Worm (Caenorhabditis elegans): ENCODE measurements around the gene lgc-1.

lgc-1 gene

DNA sequence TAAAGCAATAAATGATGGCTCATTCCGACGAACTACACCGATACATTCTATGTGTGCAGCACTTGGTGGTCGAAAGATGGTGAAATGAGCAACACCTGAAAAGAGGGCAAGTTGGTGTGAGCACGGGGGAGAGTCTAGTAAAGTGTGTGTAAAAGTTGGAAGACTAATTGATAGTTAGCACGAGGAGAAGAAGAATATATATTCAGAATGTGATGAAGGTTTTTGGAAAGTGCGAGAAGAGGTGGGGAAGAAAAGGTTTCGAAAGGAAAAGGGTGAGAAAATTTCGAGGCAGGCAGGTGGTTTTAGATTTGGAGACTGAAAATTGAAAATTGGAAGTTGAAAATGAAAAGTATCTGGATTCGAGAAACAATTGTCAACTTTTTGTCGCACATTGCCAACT lies 17.4 kb downstream of the lgc-1 start, which contains the start of gene Y45G5AM.6:
Gene Y45G5AM.6, minus strand, starts transcription at position 101 of the 400 bp plus-strand sequence.
- TF ChIP-seq bed-3 (GFP tag; optimal IDR thresholded peaks at IDR 0.05) (no peak), cnd-1 (tag; optimal IDR thresholded peaks at IDR 0.05) (no peak), mep-1 (tag; optimal IDR thresholded peaks at IDR 0.05) (no peak)

DNA sequence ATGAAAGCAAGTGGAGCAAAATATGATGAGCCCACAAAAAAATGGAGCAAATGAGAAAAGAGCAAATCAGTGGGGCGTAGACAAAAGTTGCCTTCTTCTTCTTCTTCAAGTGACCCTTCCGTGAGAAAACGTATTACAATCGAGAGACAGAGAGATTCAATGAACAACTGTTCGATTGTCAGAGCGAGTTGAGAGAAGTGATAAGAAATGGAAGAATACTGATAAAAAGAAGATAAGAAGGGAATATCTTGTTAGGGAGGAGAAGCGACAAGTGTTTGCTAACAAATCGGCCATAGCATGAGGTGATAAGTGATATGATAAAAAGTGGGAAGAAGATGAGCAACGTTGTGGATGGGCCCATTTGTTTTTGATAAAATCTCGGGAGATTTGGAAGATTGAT lies 22.5 kb downstream of the lgc-1 start:
- TF ChIP-seq unc-120 (tag; optimal IDR thresholded peaks at IDR 0.05; ENCODE audit: poor library complexity, severe bottlenecking) = peak; percentile 85
- TF ChIP-seq ceh-39 (tag; optimal IDR thresholded peaks at IDR 0.05) = no peak
- no peak for TF ChIP-seq M03D4.4 (tag; optimal IDR thresholded peaks at IDR 0.05)
- TF ChIP-seq hlh-1 (tag; optimal IDR thresholded peaks at IDR 0.05) = peak; percentile 99
- peak; percentile 89 for TF ChIP-seq unc-62 (GFP tag; optimal IDR thresholded peaks at IDR 0.05)
- TF ChIP-seq nhr-12 (tag; optimal IDR thresholded peaks at IDR 0.05) = no peak

DNA sequence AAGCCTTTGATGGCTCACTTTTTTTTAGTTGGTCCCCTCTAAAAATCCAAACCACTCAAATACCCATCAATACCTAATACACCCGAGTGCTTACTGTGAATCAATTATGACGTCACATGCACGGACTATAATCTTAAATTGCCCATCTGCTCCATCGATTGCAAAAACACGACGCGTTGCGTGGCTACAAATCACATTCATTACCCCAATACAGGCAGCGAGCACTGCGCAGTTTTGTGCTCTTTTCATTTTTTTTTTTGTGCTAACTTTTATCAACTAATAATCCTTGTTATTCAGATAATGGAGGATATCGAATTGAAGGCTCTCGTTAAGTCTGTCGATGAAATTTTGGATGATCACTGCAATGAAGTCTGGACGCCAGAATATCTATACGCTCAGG lies 25.3 kb downstream of the lgc-1 start, which contains the start of gene Y45G5AM.5:
Gene Y45G5AM.5, plus strand, starts transcription at position 301 of the 400 bp plus-strand sequence.
- no peak for TF ChIP-seq nhr-28 (tag; optimal IDR thresholded peaks at IDR 0.05)
- peak; percentile 64 for TF ChIP-seq zip-8 (tag; optimal IDR thresholded peaks at IDR 0.05)

DNA sequence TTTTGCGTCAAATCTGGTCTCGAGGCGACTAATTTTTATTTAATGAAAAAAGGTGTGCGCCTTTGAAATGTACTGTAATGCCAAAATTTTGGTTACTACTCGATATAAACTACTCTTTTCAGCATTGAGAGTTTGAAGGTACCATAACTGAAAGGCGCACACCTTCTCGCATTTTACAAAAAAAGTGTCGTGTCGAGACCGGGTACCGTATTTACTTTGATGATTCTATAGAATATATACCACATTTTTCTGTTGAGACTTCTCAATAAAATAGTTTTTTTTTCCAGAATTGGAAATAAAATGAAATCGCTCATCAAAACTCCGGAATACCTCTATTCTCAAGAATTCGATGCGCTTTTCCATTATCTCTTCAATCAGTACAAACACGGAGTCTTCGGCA lies 28.1 kb downstream of the lgc-1 start, which contains the start of gene Y45G5AM.4:
Gene Y45G5AM.4, plus strand, starts transcription at position 301 of the 400 bp plus-strand sequence.
- TF ChIP-seq mls-2 (tag; optimal IDR thresholded peaks at IDR 0.05) = no peak
- no peak for TF ChIP-seq sptf-1 (tag; optimal IDR thresholded peaks at IDR 0.05)
- no peak for TF ChIP-seq ceh-83 (GFP tag; optimal IDR thresholded peaks at IDR 0.05)
- no peak for TF ChIP-seq mab-5 (tag; optimal IDR thresholded peaks at IDR 0.05)
- TF ChIP-seq bed-3 (GFP tag; optimal IDR thresholded peaks at IDR 0.05) = no peak
- no peak for TF ChIP-seq hlh-1 (tag; optimal IDR thresholded peaks at IDR 0.05)
- TF ChIP-seq nhr-12 (tag; optimal IDR thresholded peaks at IDR 0.05) = no peak
- no peak for TF ChIP-seq ces-1 (GFP tag; optimal IDR thresholded peaks at IDR 0.05)
- no peak for TF ChIP-seq pha-4 (tag; optimal IDR thresholded peaks at IDR 0.05)
- no peak for TF ChIP-seq unc-120 (tag; optimal IDR thresholded peaks at IDR 0.05; ENCODE audit: poor library complexity, severe bottlenecking)
- no peak for TF ChIP-seq ham-2 (GFP tag; optimal IDR thresholded peaks at IDR 0.05)
- no peak for TF ChIP-seq ceh-39 (tag; optimal IDR thresholded peaks at IDR 0.05)
- no peak for TF ChIP-seq ceh-43 (GFP tag; optimal IDR thresholded peaks at IDR 0.05)
- no peak for TF ChIP-seq unc-39 (tag; optimal IDR thresholded peaks at IDR 0.05)

DNA sequence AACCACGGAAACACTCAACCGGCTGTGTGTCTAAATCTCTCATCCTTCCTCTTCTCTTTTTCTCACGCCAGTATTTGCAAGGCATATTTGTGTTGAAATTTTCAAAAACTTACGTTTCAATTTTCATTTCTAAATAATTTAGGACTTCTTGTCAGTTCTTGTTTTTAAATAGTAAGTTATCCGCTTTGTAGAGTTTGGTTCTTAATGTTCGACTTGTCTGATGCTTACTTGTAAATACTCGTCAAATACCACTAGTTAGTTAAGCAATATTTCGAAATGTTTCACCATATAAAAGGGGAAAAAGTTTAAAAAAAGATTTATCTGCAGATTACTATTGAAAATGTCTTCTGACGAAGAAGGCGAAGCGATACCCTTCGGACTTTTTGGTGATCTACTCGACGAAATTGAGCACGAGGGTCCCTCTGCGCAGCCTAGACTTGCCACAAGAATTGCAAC lies 29.7 kb downstream of the lgc-1 start, which contains the start of gene Y45G5AM.3:
Gene Y45G5AM.3, plus strand, starts transcription at position 51 of the 456 bp plus-strand sequence.
- no peak for TF ChIP-seq nhr-28 (tag; optimal IDR thresholded peaks at IDR 0.05)

DNA sequence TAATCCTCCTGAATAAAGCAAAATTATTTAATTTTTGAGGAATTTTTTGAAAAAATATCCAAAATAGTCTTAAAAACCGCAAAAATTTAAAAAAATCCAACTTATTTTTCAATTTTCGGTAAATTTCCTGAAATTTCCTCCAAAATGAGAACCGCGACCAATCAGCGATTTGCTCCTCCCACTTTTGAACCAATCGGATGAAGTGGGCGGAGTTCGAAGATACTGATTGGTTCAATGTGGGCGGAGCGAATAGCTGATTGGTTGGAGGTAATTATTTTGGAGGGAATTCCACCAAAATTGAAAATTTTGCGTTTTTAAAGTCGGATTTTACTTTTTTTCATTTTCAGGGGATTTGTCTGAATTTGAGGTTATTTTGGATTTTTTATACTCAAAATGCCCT lies 33.2 kb downstream of the lgc-1 start:
- no peak for TF ChIP-seq M03D4.4 (tag; optimal IDR thresholded peaks at IDR 0.05)
- no peak for TF ChIP-seq sem-2 (GFP tag; optimal IDR thresholded peaks at IDR 0.05)
- TF ChIP-seq hlh-1 (tag; optimal IDR thresholded peaks at IDR 0.05) = no peak
- no peak for TF ChIP-seq snpc-4 (tag; optimal IDR thresholded peaks at IDR 0.05)
- no peak for TF ChIP-seq tbx-8 (GFP tag; optimal IDR thresholded peaks at IDR 0.05)
- TF ChIP-seq ces-1 (GFP tag; optimal IDR thresholded peaks at IDR 0.05) = no peak
- TF ChIP-seq sptf-1 (tag; optimal IDR thresholded peaks at IDR 0.05) = no peak
- no peak for TF ChIP-seq lin-32 (GFP tag; optimal IDR thresholded peaks at IDR 0.05)

DNA sequence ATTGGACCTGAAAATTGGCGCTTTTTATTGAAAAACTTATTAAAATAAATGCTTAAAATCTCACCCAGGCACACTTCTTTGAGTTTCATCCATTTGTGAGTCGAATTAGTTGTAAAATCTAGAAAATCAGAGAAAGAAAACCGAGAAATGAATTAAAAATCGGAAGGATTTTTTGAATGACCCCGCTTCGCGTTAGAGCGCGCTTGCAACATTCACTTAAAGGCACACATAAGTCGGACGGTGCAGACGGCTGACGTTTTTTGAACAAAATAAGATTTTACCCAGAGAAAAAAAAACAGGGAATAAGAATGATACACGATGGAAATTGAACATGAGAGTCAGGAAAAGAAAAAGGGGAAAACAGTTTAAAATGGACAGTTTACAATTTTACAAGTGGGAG lies 34.8 kb downstream of the lgc-1 start:
- TF ChIP-seq nhr-28 (tag; optimal IDR thresholded peaks at IDR 0.05) (no peak), ces-1 (GFP tag; optimal IDR thresholded peaks at IDR 0.05) (peak; percentile 7), mep-1 (tag; optimal IDR thresholded peaks at IDR 0.05) (peak; percentile 41), ceh-39 (tag; optimal IDR thresholded peaks at IDR 0.05) (peak; percentile 19)

DNA sequence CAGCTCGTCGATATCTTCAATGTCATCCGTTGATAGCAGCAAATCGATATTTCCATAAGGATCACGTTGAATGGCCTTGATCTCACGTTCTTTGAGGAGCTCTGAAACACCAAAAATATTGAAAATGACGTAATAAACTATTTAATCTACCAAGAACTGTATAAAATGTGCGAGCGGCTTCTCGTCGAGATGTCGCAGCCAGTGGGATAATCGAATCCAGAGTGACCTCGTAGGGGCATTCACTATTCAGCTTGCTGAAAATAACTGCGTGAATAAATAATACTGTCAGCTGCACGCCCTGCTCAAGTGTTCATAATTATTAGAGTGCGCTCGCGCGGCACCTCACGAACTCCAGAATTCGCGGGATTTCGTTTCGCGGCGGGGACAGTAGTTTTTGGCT lies 35.3 kb downstream of the lgc-1 start, which contains the start of gene Y45G5AM.7:
Gene Y45G5AM.7, minus strand, starts transcription at position 101 of the 400 bp plus-strand sequence.
- TF ChIP-seq hlh-1 (tag; optimal IDR thresholded peaks at IDR 0.05) (no peak), elt-1 (tag; optimal IDR thresholded peaks at IDR 0.05; ENCODE audit: borderline replicate concordance, insufficient read depth) (no peak), ceh-83 (GFP tag; optimal IDR thresholded peaks at IDR 0.05) (no peak), zip-8 (tag; optimal IDR thresholded peaks at IDR 0.05) (peak; percentile 21), ces-1 (GFP tag; optimal IDR thresholded peaks at IDR 0.05) (no peak), snpc-4 (tag; optimal IDR thresholded peaks at IDR 0.05) (no peak), tbx-8 (GFP tag; optimal IDR thresholded peaks at IDR 0.05) (no peak)

Measured in whole organism, mixed stage, embryonic.